Worm (Caenorhabditis elegans) whole organism, L4 larva: ENCODE results near the gene R04B3.2.

Experiments
- F44E2.7 ChIP-seq: fragments of 200-800 bp; sonication (Bioruptor generic); IDR thresholded peaks from 2 replicates; pipeline ENCODE4 v2.1.2; 2022; ENCODE audit warnings: missing genetic modification characterization, missing compliant biosample characterization
- Y48G9A.11 ChIP-seq: fragments of 200-800 bp; sonication (Bioruptor generic); IDR thresholded peaks from 2 replicates; pipeline ENCODE4 v1.3.6; 2022; ENCODE audit warnings: missing genetic modification reagents, missing genetic modification characterization, missing compliant biosample characterization
- Y5F2A.4 ChIP-seq: fragments of 200-800 bp; sonication (Bioruptor generic); optimal IDR thresholded peaks from 2 replicates; lab custom pipeline; 2018; ENCODE audit warnings: mild to moderate bottlenecking, missing genetic modification characterization, missing compliant biosample characterization
- Y75B8A.6 ChIP-seq: fragments of 200-800 bp; sonication (Bioruptor generic); IDR thresholded peaks from 2 replicates; pipeline ENCODE4 v1.3.6; 2022; ENCODE audit warnings: missing genetic modification reagents, missing genetic modification characterization, missing compliant biosample characterization
- aha-1 ChIP-seq: fragments of 150-350 bp; peaks from one replicate; lab custom pipeline; 2014; ENCODE audit warnings: missing biosample characterization, missing genetic modification characterization
- aly-2 ChIP-seq: sonication (generic microtip); optimal IDR thresholded peaks from 2 replicates; lab custom pipeline; 2018; ENCODE audit warnings: missing biosample characterization, missing genetic modification characterization
- attf-4 ChIP-seq: sonication (generic microtip); optimal IDR thresholded peaks from 3 replicates; lab custom pipeline; 2017; ENCODE audit warnings: missing biosample characterization, missing genetic modification characterization
- ceh-20 ChIP-seq: fragments of 200-800 bp; sonication (Bioruptor generic); IDR thresholded peaks from 2 replicates; pipeline ENCODE4 v1.3.6; 2022; ENCODE audit warnings: missing genetic modification reagents, missing genetic modification characterization, missing compliant biosample characterization
- ceh-32 ChIP-seq: sonication (generic microtip); optimal IDR thresholded peaks from 2 replicates; lab custom pipeline; 2016; ENCODE audit warnings: mild to moderate bottlenecking, missing genetic modification characterization, missing compliant biosample characterization; ENCODE audit not compliant: poor library complexity
- ceh-82 ChIP-seq: sonication (generic microtip); optimal IDR thresholded peaks from 2 replicates; lab custom pipeline; 2017; ENCODE audit warnings: missing biosample characterization, missing genetic modification characterization
- cey-2 ChIP-seq: sonication (generic microtip); optimal IDR thresholded peaks from 3 replicates; lab custom pipeline; 2017; ENCODE audit warnings: missing genetic modification characterization, mild to moderate bottlenecking, missing compliant biosample characterization, antibody characterized with exemption, borderline replicate concordance; ENCODE audit not compliant: insufficient read depth
- daf-16 ChIP-seq, 3 experiments: sonication (generic microtip); optimal IDR thresholded peaks; 2 replicates each; lab custom pipeline; 2016 to 2017; ENCODE audit warnings: missing genetic modification characterization in 3 of 3, missing genetic modification reagents in 3 of 3, mild to moderate bottlenecking in 2 of 3, missing compliant biosample characterization in 2 of 3, missing biosample characterization in 1 of 3, moderate library complexity in 1 of 3
- dmd-6 ChIP-seq: fragments of 200-800 bp; sonication (Bioruptor generic); IDR thresholded peaks from 2 replicates; pipeline ENCODE4 v1.3.6; 2022; ENCODE audit warnings: missing genetic modification reagents, missing genetic modification characterization, missing compliant biosample characterization
- dmd-9 ChIP-seq: fragments of 200-800 bp; sonication (Bioruptor generic); IDR thresholded peaks from 2 replicates; pipeline ENCODE4 v1.3.6; 2022; ENCODE audit warnings: missing genetic modification reagents, missing genetic modification characterization, missing compliant biosample characterization
- dpl-1 ChIP-seq: fragments of 150-350 bp; optimal IDR thresholded peaks from 2 replicates; lab custom pipeline; 2014; ENCODE audit warnings: missing biosample characterization, missing genetic modification reagents, missing genetic modification characterization
- duxl-1 ChIP-seq: sonication (generic microtip); optimal IDR thresholded peaks from 2 replicates; lab custom pipeline; 2016; ENCODE audit warnings: mild to moderate bottlenecking, missing genetic modification characterization, moderate library complexity, missing compliant biosample characterization; ENCODE audit not compliant: poor library complexity
- dve-1 ChIP-seq: sonication (generic microtip); optimal IDR thresholded peaks from 2 replicates; lab custom pipeline; 2017; ENCODE audit warnings: antibody characterized with exemption, mild to moderate bottlenecking, missing genetic modification characterization, missing compliant biosample characterization; ENCODE audit not compliant: insufficient read depth
- egl-27 ChIP-seq: sonication (generic microtip); optimal IDR thresholded peaks from 3 replicates; lab custom pipeline; 2017; ENCODE audit warnings: missing biosample characterization, missing genetic modification reagents, missing genetic modification characterization
- fkh-10 ChIP-seq: fragments of 150-350 bp; optimal IDR thresholded peaks from 2 replicates; lab custom pipeline; 2014; ENCODE audit warnings: missing biosample characterization, missing genetic modification reagents, missing genetic modification characterization
- hlh-11 ChIP-seq: fragments of 200-800 bp; sonication (Bioruptor generic); optimal IDR thresholded peaks from 2 replicates; lab custom pipeline; 2018; ENCODE audit warnings: mild to moderate bottlenecking, missing genetic modification characterization, missing compliant biosample characterization
- hlh-30 ChIP-seq: sonication (generic microtip); optimal IDR thresholded peaks from 2 replicates; lab custom pipeline; 2017; ENCODE audit warnings: antibody characterized with exemption, mild to moderate bottlenecking, missing genetic modification characterization, missing compliant biosample characterization; ENCODE audit not compliant: insufficient read depth
- lsy-2 ChIP-seq, 2 experiments: fragments of 150-350 bp in 1 of 2; sonication (generic microtip) in 1 of 2; optimal IDR thresholded peaks; 2 replicates each; lab custom pipeline; 2014 to 2017; ENCODE audit warnings: missing biosample characterization in 2 of 2, missing genetic modification characterization in 2 of 2
- madf-9 ChIP-seq: fragments of 200-800 bp; sonication (Bioruptor generic); conservative IDR thresholded peaks from 2 replicates; pipeline ENCODE4 v1.3.6; 2022; ENCODE audit warnings: missing genetic modification reagents, missing genetic modification characterization, missing compliant biosample characterization
- mes-2 ChIP-seq: sonication (generic microtip); optimal IDR thresholded peaks from 2 replicates; lab custom pipeline; 2016; ENCODE audit warnings: missing genotype, mild to moderate bottlenecking, missing genetic modification characterization, missing compliant biosample characterization; ENCODE audit not compliant: poor library complexity, severe bottlenecking
- mxl-2 ChIP-seq: fragments of 200-800 bp; sonication (Bioruptor generic); conservative IDR thresholded peaks from 2 replicates; pipeline ENCODE4 v1.3.6; 2022; ENCODE audit warnings: missing genetic modification reagents, missing genetic modification characterization, missing compliant biosample characterization
- mxl-3 ChIP-seq: fragments of 200-800 bp; sonication (Bioruptor generic); optimal IDR thresholded peaks from 2 replicates; lab custom pipeline; 2018; ENCODE audit warnings: mild to moderate bottlenecking, missing genetic modification characterization, missing compliant biosample characterization
- nhr-10 ChIP-seq: fragments of 150-350 bp; optimal IDR thresholded peaks from 2 replicates; lab custom pipeline; 2014; ENCODE audit warnings: missing biosample characterization, missing genetic modification characterization
- nhr-237 ChIP-seq: sonication (generic microtip); optimal IDR thresholded peaks from 2 replicates; lab custom pipeline; 2017; ENCODE audit warnings: missing biosample characterization, missing genetic modification characterization
- nhr-42 ChIP-seq: fragments of 200-800 bp; sonication (Bioruptor generic); IDR thresholded peaks from 2 replicates; pipeline ENCODE4 v1.3.6; 2022; ENCODE audit warnings: missing genetic modification characterization, missing compliant biosample characterization
- nhr-6 ChIP-seq: fragments of 150-350 bp; optimal IDR thresholded peaks from 2 replicates; lab custom pipeline; 2014; ENCODE audit warnings: missing biosample characterization, missing genetic modification characterization
- pha-4 ChIP-seq, 2 experiments: fragments of 150-350 bp in 1 of 2; fragments of 200-800 bp in 1 of 2; sonication (Bioruptor generic) in 1 of 2; IDR thresholded peaks in 1 of 2; optimal IDR thresholded peaks in 1 of 2; 2 replicates each; pipeline versions ENCODE4 v1.3.6 to Lab custom; 2014 to 2022; ENCODE audit warnings: missing genetic modification characterization in 2 of 2, missing genetic modification reagents in 2 of 2, missing biosample characterization in 1 of 2, missing compliant biosample characterization in 1 of 2
- php-3 ChIP-seq: fragments of 200-800 bp; sonication (Bioruptor generic); IDR thresholded peaks from 2 replicates; pipeline ENCODE4 v1.3.6; 2022; ENCODE audit warnings: missing genetic modification reagents, missing genetic modification characterization, missing compliant biosample characterization
- pqm-1 ChIP-seq: sonication (generic microtip); optimal IDR thresholded peaks from 2 replicates; lab custom pipeline; 2017; ENCODE audit warnings: missing biosample characterization, missing genetic modification characterization
- set-16 ChIP-seq: fragments of 200-800 bp; sonication (Bioruptor generic); IDR thresholded peaks from 2 replicates; pipeline ENCODE4 v1.3.6; 2022; ENCODE audit warnings: missing genetic modification reagents, missing genetic modification characterization, missing compliant biosample characterization
- snpc-4 ChIP-seq: fragments of 150-350 bp; optimal IDR thresholded peaks from 2 replicates; lab custom pipeline; 2014; ENCODE audit warnings: missing biosample characterization, missing genetic modification characterization
- spr-1 ChIP-seq: sonication (generic microtip); optimal IDR thresholded peaks from 2 replicates; lab custom pipeline; 2016; ENCODE audit warnings: mild to moderate bottlenecking, missing genetic modification characterization, missing compliant biosample characterization
- spr-3 ChIP-seq: fragments of 200-800 bp; sonication (Bioruptor generic); optimal IDR thresholded peaks from 2 replicates; lab custom pipeline; 2018; ENCODE audit warnings: mild to moderate bottlenecking, missing genetic modification characterization, missing compliant biosample characterization
- tra-1 ChIP-seq: fragments of 200-800 bp; sonication (Bioruptor generic); IDR thresholded peaks from 2 replicates; pipeline ENCODE4 v1.3.6; 2022; ENCODE audit warnings: missing genetic modification reagents, missing genetic modification characterization, missing compliant biosample characterization
- unc-130 ChIP-seq: sonication (generic microtip); optimal IDR thresholded peaks from 2 replicates; lab custom pipeline; 2016; ENCODE audit warnings: missing genetic modification reagents, missing genetic modification characterization, missing compliant biosample characterization
- unc-39 ChIP-seq: sonication (generic microtip); optimal IDR thresholded peaks from 2 replicates; lab custom pipeline; 2017; ENCODE audit warnings: missing biosample characterization, missing genetic modification characterization
- vab-7 ChIP-seq: fragments of 200-800 bp; sonication (Bioruptor generic); IDR thresholded peaks from 2 replicates; pipeline ENCODE4 v1.3.6; 2022; ENCODE audit warnings: missing genetic modification reagents, missing genetic modification characterization, missing compliant biosample characterization
- zag-1 ChIP-seq: fragments of 150-350 bp; optimal IDR thresholded peaks from 2 replicates; lab custom pipeline; 2014; ENCODE audit warnings: missing biosample characterization, missing genetic modification characterization
- zfp-3 ChIP-seq: fragments of 200-800 bp; sonication (Bioruptor generic); conservative IDR thresholded peaks from 2 replicates; pipeline ENCODE4 v1.3.6; 2022; ENCODE audit warnings: missing genetic modification reagents, missing genetic modification characterization, missing compliant biosample characterization
- zip-2 ChIP-seq: fragments of 150-350 bp; optimal IDR thresholded peaks from 2 replicates; lab custom pipeline; 2014; ENCODE audit warnings: missing biosample characterization, missing genetic modification characterization
- ztf-11 ChIP-seq: fragments of 150-350 bp; optimal IDR thresholded peaks from 2 replicates; lab custom pipeline; 2014; ENCODE audit warnings: missing biosample characterization, missing genetic modification characterization

Gene R04B3.2

ce11 chrX:2483078-2483477 is 9.6 kb upstream of the R04B3.2 start, which contains the start of gene K02E10.4:
K02E10.4 (plus strand) TSS chrX:2483263.
- no peak for TF ChIP-seq zag-1
- TF ChIP-seq Y48G9A.11: no peak
- TF ChIP-seq spr-1: no peak
- TF ChIP-seq fkh-10 (GFP tag; lab: Kevin White, UChicago): no peak
- no peak for TF ChIP-seq hlh-11
- no peak for TF ChIP-seq nhr-42 (GFP tag; lab: Robert Waterston, UW)
- no peak for TF ChIP-seq Y5F2A.4
- no peak for TF ChIP-seq Y75B8A.6 (GFP tag; lab: Robert Waterston, UW)
- no peak for TF ChIP-seq ceh-32 (tag; lab: Kevin White, UChicago)
- no peak for TF ChIP-seq unc-39 (tag; lab: Kevin White, UChicago)
- TF ChIP-seq spr-3 (GFP tag; lab: Kevin White, UChicago): no peak
- no peak for TF ChIP-seq mxl-2 (GFP tag; lab: Robert Waterston, UW)
- no peak for TF ChIP-seq nhr-237 (tag; lab: Kevin White, UChicago)
- TF ChIP-seq cey-2: no peak
- TF ChIP-seq madf-9 (GFP tag; lab: Robert Waterston, UW): no peak
- TF ChIP-seq duxl-1 (tag; lab: Kevin White, UChicago): no peak
- no peak for TF ChIP-seq dpl-1 (GFP tag; lab: Kevin White, UChicago)
- TF ChIP-seq lsy-2 (tag; optimal IDR thresholded peaks at IDR 0.05; lab: Kevin White, UChicago): no peak
- no peak for TF ChIP-seq mes-2
- no peak for TF ChIP-seq php-3

DNA sequence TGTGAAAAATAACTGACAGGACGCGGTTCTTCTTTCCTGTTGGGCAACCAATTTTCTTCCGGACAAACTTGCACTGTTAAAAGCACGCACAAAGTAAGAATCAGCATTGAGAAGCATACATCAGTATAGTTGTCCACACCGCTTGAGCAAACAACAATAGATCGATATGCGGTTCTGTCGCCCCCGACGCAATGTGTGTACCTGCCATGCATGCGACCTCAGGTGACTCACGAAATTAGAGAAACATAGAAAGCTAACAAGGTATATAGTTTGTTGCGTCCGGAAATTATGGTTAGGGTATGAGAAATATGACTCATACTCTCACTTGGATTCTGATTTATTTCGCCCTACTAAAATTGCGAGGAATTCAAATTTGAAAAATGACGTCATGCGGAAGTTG is 9.1 kb upstream of the R04B3.2 start, which contains the start of gene K02E10.6:
K02E10.6 (minus strand) TSS at position 149 of the 400 bp plus-strand sequence.
- TF ChIP-seq dmd-6 (GFP tag; lab: Robert Waterston, UW) (0 out of 2 replicates have a peak, but pooled peaks have one; percentile 10), egl-27 (tag; lab: Kevin White, UChicago) (no peak), hlh-30 (tag; lab: Kevin White, UChicago) (peak; percentile 42), ceh-20 (GFP tag; lab: Robert Waterston, UW) (no peak), pqm-1 (tag; lab: Kevin White, UChicago) (peak; percentile 5), nhr-6 (tag; lab: Kevin White, UChicago) (peak; percentile 64), hlh-11 (peak; percentile 39), pha-4 (GFP tag; IDR thresholded peaks at IDR 0.05; lab: Robert Waterston, UW) (no peak), pha-4 (tag; optimal IDR thresholded peaks at IDR 0.05; lab: Kevin White, UChicago) (peak; percentile 53), dve-1 (tag; lab: Kevin White, UChicago) (peak; percentile 29), daf-16 (GFP tag; optimal IDR thresholded peaks at IDR 0.05; lab: Kevin White, UChicago) (no peak), daf-16 (tag; optimal IDR thresholded peaks at IDR 0.05; lab: Kevin White, UChicago) (peak; percentile 66), aha-1 (tag; lab: Kevin White, UChicago) (peak; percentile 75), mxl-2 (GFP tag; lab: Robert Waterston, UW) (no peak)

ce11 chrX:2478823-2479222 is 5.3 kb upstream of the R04B3.2 start, which contains the start of gene K02E10.5:
K02E10.5 (minus strand) TSS chrX:2478923.
- TF ChIP-seq tra-1 (GFP tag; lab: Robert Waterston, UW) (no peak), zag-1 (no peak), mxl-3 (GFP tag; lab: Kevin White, UChicago) (no peak), ztf-11 (no peak), nhr-10 (tag; lab: Kevin White, UChicago) (no peak), unc-39 (tag; lab: Kevin White, UChicago) (no peak)

ce11 chrX:2475873-2476272 is 2.4 kb upstream of the R04B3.2 start, which contains the start of gene R04B3.3:
R04B3.3 (minus strand) TSS chrX:2475973.
- TF ChIP-seq F44E2.7 (GFP tag; lab: Robert Waterston, UW) (no peak), nhr-6 (tag; lab: Kevin White, UChicago) (no peak), unc-130 (GFP tag; lab: Kevin White, UChicago) (no peak), ceh-32 (tag; lab: Kevin White, UChicago) (no peak), ztf-11 (no peak), vab-7 (no peak), attf-4 (tag; lab: Kevin White, UChicago) (no peak), fkh-10 (GFP tag; lab: Kevin White, UChicago) (no peak), madf-9 (GFP tag; lab: Robert Waterston, UW) (no peak), set-16 (GFP tag; lab: Robert Waterston, UW) (no peak), tra-1 (GFP tag; lab: Robert Waterston, UW) (no peak), aly-2 (tag; lab: Kevin White, UChicago) (no peak), zip-2 (tag; lab: Kevin White, UChicago) (no peak), ceh-82 (tag; lab: Kevin White, UChicago) (no peak), dmd-9 (GFP tag; lab: Robert Waterston, UW) (no peak), zfp-3 (GFP tag; lab: Robert Waterston, UW) (no peak), snpc-4 (tag; lab: Kevin White, UChicago) (no peak)
